Fruit fly (Drosophila melanogaster) whole organism, adult: ENCODE data around the gene Atg4b.

ENCODE experiments used
- CG11617 ChIP-seq: fragments of 200-800 bp; sonication (Bioruptor generic); optimal IDR thresholded peaks from 2 replicates; lab custom pipeline; 2017; ENCODE audit warnings: mild to moderate bottlenecking, missing biosample characterization, missing genetic modification reagents, missing genetic modification characterization
- CG12768 ChIP-seq: fragments of 200-800 bp; sonication (Bioruptor generic); optimal IDR thresholded peaks from 2 replicates; lab custom pipeline; 2017; ENCODE audit warnings: missing biosample characterization, missing genetic modification characterization, mild to moderate bottlenecking, moderate library complexity, missing genetic modification reagents
- CG14711 ChIP-seq: fragments of 200-800 bp; sonication (Bioruptor generic); optimal IDR thresholded peaks from 2 replicates; lab custom pipeline; 2018; ENCODE audit warnings: missing biosample characterization, mild to moderate bottlenecking, missing genetic modification characterization, moderate library complexity
- CG1620 ChIP-seq: fragments of 200-800 bp; sonication (Bioruptor generic); optimal IDR thresholded peaks from 2 replicates; lab custom pipeline; 2016; ENCODE audit warnings: missing biosample characterization, missing genetic modification characterization
- CG33017 ChIP-seq: fragments of 200-800 bp; sonication (Bioruptor generic); optimal IDR thresholded peaks from 2 replicates; lab custom pipeline; 2018; ENCODE audit warnings: missing biosample characterization, mild to moderate bottlenecking, missing genetic modification characterization, moderate library complexity
- CG5204 ChIP-seq: fragments of 200-800 bp; sonication (Bioruptor generic); optimal IDR thresholded peaks from 2 replicates; lab custom pipeline; 2016; ENCODE audit warnings: missing biosample characterization, missing genetic modification characterization
- CG7045 ChIP-seq: fragments of 200-800 bp; sonication (Bioruptor generic); optimal IDR thresholded peaks from 2 replicates; lab custom pipeline; 2017; ENCODE audit warnings: missing biosample characterization, mild to moderate bottlenecking, missing genetic modification characterization
- CG7101 ChIP-seq: fragments of 200-800 bp; sonication (Bioruptor generic); optimal IDR thresholded peaks from 2 replicates; lab custom pipeline; 2018; ENCODE audit warnings: missing biosample characterization, mild to moderate bottlenecking, missing genetic modification characterization, moderate library complexity
- Clk ChIP-seq: fragments of 200-800 bp; sonication (Bioruptor generic); optimal IDR thresholded peaks from 2 replicates; lab custom pipeline; 2017; ENCODE audit warnings: missing biosample characterization, missing genetic modification characterization
- Crg-1 ChIP-seq: fragments of 200-800 bp; sonication (Bioruptor generic); optimal IDR thresholded peaks from 2 replicates; lab custom pipeline; 2016; ENCODE audit warnings: missing biosample characterization, missing genetic modification characterization
- Hr96 ChIP-seq: fragments of 200-800 bp; sonication (Bioruptor generic); optimal IDR thresholded peaks from 2 replicates; lab custom pipeline; 2016; ENCODE audit warnings: missing biosample characterization, missing genetic modification characterization
- Mnt ChIP-seq: fragments of 200-800 bp; sonication (Bioruptor generic); optimal IDR thresholded peaks from 2 replicates; lab custom pipeline; 2016; ENCODE audit warnings: missing biosample characterization, mild to moderate bottlenecking, missing genetic modification characterization
- bab1 ChIP-seq: fragments of 200-800 bp; sonication (Bioruptor generic); optimal IDR thresholded peaks from 3 replicates; lab custom pipeline; 2019; ENCODE audit warnings: missing biosample characterization, mild to moderate bottlenecking, missing genetic modification characterization, moderate library complexity
- cic ChIP-seq: fragments of 200-800 bp; sonication (Bioruptor generic); optimal IDR thresholded peaks from 2 replicates; lab custom pipeline; 2017; ENCODE audit warnings: missing biosample characterization, mild to moderate bottlenecking, missing genetic modification characterization, moderate library complexity
- cnc ChIP-seq, 2 experiments: fragments of >200 bp; optimal IDR thresholded peaks; 2 replicates each; lab custom pipeline; 2017
- kay ChIP-seq: fragments of 200-800 bp; sonication (Bioruptor generic); peaks from one replicate; lab custom pipeline; 2016; ENCODE audit warnings: missing biosample characterization, missing genetic modification characterization, borderline replicate concordance
- ovo ChIP-seq: fragments of 200-800 bp; sonication (Bioruptor generic); optimal IDR thresholded peaks from 2 replicates; lab custom pipeline; 2016; ENCODE audit warnings: missing biosample characterization, missing genetic modification characterization
- pad ChIP-seq: fragments of 200-800 bp; sonication (Bioruptor generic); optimal IDR thresholded peaks from 3 replicates; lab custom pipeline; 2017; ENCODE audit warnings: missing biosample characterization, missing genetic modification characterization, mild to moderate bottlenecking, moderate library complexity, missing genetic modification reagents
- tj ChIP-seq: fragments of 200-800 bp; sonication (Bioruptor generic); optimal IDR thresholded peaks from 3 replicates; lab custom pipeline; 2017; ENCODE audit warnings: missing biosample characterization, mild to moderate bottlenecking, missing genetic modification characterization, moderate library complexity
- toe ChIP-seq: fragments of 200-800 bp; sonication (Bioruptor generic); optimal IDR thresholded peaks from 2 replicates; lab custom pipeline; 2016; ENCODE audit warnings: missing biosample characterization, missing genetic modification characterization

The Atg4b gene

DNA sequence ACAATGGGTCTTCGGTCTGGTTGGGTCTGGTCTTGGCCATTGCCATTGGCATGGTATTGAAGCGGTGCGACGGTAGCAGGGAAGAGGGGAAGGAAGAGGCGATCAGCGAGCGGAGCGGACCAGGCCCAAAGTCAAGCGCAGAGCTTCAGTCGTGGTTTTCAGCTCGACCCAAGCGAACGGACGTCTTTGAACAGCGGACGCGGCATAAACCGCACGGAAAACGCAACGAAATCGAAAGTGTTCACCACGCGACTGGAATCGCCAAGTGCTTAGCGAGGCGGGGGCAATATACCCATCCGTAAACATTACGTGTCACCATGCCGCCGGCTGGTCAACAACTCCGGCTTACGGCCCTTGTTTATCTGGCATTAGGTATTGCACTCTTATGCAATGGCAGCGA is 40.4 kb downstream of the Atg4b start, which contains the start of gene CG14866:
Gene CG14866, plus strand, starts transcription at position 146 of the 400 bp plus-strand sequence.
- TF ChIP-seq CG1620 (GFP tag; lab: Kevin White, UChicago) (no peak), Mnt (GFP tag; lab: Kevin White, UChicago) (no peak), cnc (optimal IDR thresholded peaks at IDR 0.05; lab: Kevin White, UChicago) (no peak), Crg-1 (GFP tag; lab: Kevin White, UChicago) (no peak), CG33017 (tag; lab: Kevin White, UChicago) (no peak), CG7045 (no peak), Hr96 (GFP tag; lab: Kevin White, UChicago) (no peak), CG14711 (no peak), CG11617 (GFP tag; lab: Kevin White, UChicago) (no peak), bab1 (GFP tag; lab: Kevin White, UChicago) (no peak), CG12768 (GFP tag; lab: Kevin White, UChicago) (no peak), Clk (GFP tag; lab: Kevin White, UChicago) (no peak), tj (GFP tag; lab: Kevin White, UChicago) (no peak), ovo (GFP tag; lab: Kevin White, UChicago) (no peak), toe (no peak)

dm6 chr3R:15313836-15314235 is 42.9 kb downstream of the Atg4b start:
- TF ChIP-seq ovo (GFP tag; lab: Kevin White, UChicago) = no peak
- no peak for TF ChIP-seq CG12768 (GFP tag; lab: Kevin White, UChicago)
- TF ChIP-seq bab1 (GFP tag; lab: Kevin White, UChicago) = no peak
- no peak for TF ChIP-seq Hr96 (GFP tag; lab: Kevin White, UChicago)

- TF ChIP-seq CG5204 (GFP tag; lab: Kevin White, UChicago) (no peak), bab1 (GFP tag; lab: Kevin White, UChicago) (no peak), pad (no peak), CG7101 (tag; lab: Kevin White, UChicago) (no peak), CG12768 (GFP tag; lab: Kevin White, UChicago) (no peak), Hr96 (GFP tag; lab: Kevin White, UChicago) (no peak), cnc (optimal IDR thresholded peaks at IDR 0.05; lab: Kevin White, UChicago) (no peak)
Measured at dm6 chr3R:15310695-15311094, 46.0 kb downstream of the Atg4b start.

DNA sequence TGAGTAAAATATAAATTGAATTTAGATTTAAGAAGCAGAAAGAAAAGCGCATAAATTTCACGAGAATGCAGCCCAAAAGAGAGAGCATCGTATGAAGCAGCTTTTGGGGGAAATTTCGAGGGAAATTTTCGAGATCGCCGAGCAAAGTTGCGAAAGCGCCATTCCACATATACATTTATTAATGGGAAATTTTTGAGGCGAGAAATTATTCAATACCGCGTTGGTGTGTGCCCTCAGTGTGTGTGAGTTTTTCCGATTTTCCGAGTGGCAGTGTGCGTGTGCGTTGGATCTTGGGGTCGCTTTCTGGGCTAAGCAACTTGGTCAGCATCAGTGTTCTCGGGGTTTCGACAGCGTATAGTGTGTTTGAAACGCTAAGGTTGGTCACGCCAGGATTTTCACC is 46.8 kb downstream of the Atg4b start, which contains the start of gene Tm2:
Gene Tm2, plus strand, starts transcription at position 270 of the 400 bp plus-strand sequence.
- TF ChIP-seq toe (no peak), Clk (GFP tag; lab: Kevin White, UChicago) (no peak), cic (GFP tag; lab: Kevin White, UChicago) (no peak), CG33017 (tag; lab: Kevin White, UChicago) (no peak), CG7045 (no peak), Crg-1 (GFP tag; lab: Kevin White, UChicago) (no peak), kay (GFP tag; lab: Kevin White, UChicago) (no peak), CG11617 (GFP tag; lab: Kevin White, UChicago) (no peak), tj (GFP tag; lab: Kevin White, UChicago) (no peak), ovo (GFP tag; lab: Kevin White, UChicago) (no peak), CG14711 (no peak), Hr96 (GFP tag; lab: Kevin White, UChicago) (no peak)

- no peak for TF ChIP-seq CG12768 (GFP tag; lab: Kevin White, UChicago)
- no peak for TF ChIP-seq toe
- TF ChIP-seq CG7101 (tag; lab: Kevin White, UChicago) = no peak
- TF ChIP-seq bab1 (GFP tag; lab: Kevin White, UChicago) = no peak
Measured at dm6 chr3R:15305246-15305645, 51.5 kb downstream of the Atg4b start.
